Fruit fly (Drosophila melanogaster) whole organism, prepupa: ENCODE data around the gene CG31975.
A peak's percentile ranks its signal among the peaks of the same experiment; 100 is the strongest.

Source experiments
- CG10631 ChIP-seq: fragments of 200-800 bp; sonication (Bioruptor generic); optimal IDR thresholded peaks from 2 replicates; lab custom pipeline; 2016; ENCODE audit warnings: missing biosample characterization, missing genetic modification characterization
- CG10669 ChIP-seq: fragments of 200-800 bp; sonication (Bioruptor generic); optimal IDR thresholded peaks from 3 replicates; lab custom pipeline; 2018; ENCODE audit warnings: missing biosample characterization, mild to moderate bottlenecking, missing genetic modification characterization, moderate library complexity
- CG11294 ChIP-seq: fragments of 200-800 bp; sonication (Bioruptor generic); IDR thresholded peaks from 2 replicates; pipeline ENCODE4 v1.3.6; 2022; ENCODE audit warnings: missing biosample characterization, missing genetic modification characterization
- CG11762 ChIP-seq: fragments of 200-800 bp; sonication (Bioruptor generic); optimal IDR thresholded peaks from 3 replicates; lab custom pipeline; 2016; ENCODE audit warnings: missing biosample characterization, missing genetic modification characterization; ENCODE audit not compliant: insufficient read depth
- CG11902 ChIP-seq: fragments of 200-800 bp; sonication (Bioruptor generic); optimal IDR thresholded peaks from 3 replicates; lab custom pipeline; 2016; ENCODE audit warnings: missing biosample characterization, missing genetic modification characterization
- CG1621 ChIP-seq: fragments of 200-800 bp; sonication (Bioruptor generic); optimal IDR thresholded peaks from 3 replicates; lab custom pipeline; 2018; ENCODE audit warnings: missing biosample characterization, mild to moderate bottlenecking, missing genetic modification characterization
- CG3032 ChIP-seq: fragments of 200-800 bp; optimal IDR thresholded peaks from 2 replicates; lab custom pipeline; 2019; ENCODE audit warnings: missing biosample characterization, mild to moderate bottlenecking, missing genetic modification characterization, moderate library complexity
- CG31627 ChIP-seq: fragments of 200-800 bp; sonication (Bioruptor generic); optimal IDR thresholded peaks from 3 replicates; lab custom pipeline; 2016; ENCODE audit warnings: missing biosample characterization, missing genetic modification characterization
- CG32006 ChIP-seq: fragments of 200-800 bp; sonication (Bioruptor generic); optimal IDR thresholded peaks from 3 replicates; lab custom pipeline; 2017; ENCODE audit warnings: missing biosample characterization, mild to moderate bottlenecking, missing genetic modification characterization
- CG34406 ChIP-seq: fragments of 200-800 bp; sonication (Bioruptor generic); optimal IDR thresholded peaks from 3 replicates; lab custom pipeline; 2016; ENCODE audit warnings: missing biosample characterization, missing genetic modification characterization
- CG4318 ChIP-seq: fragments of 200-800 bp; sonication (Bioruptor generic); optimal IDR thresholded peaks from 3 replicates; lab custom pipeline; 2017; ENCODE audit warnings: missing biosample characterization, mild to moderate bottlenecking, missing genetic modification characterization
- CG6163 ChIP-seq: fragments of 200-800 bp; sonication (Bioruptor generic); IDR thresholded peaks from 3 replicates; pipeline ENCODE4 v1.3.6; 2022; ENCODE audit warnings: missing biosample characterization, missing genetic modification characterization
- CG6854 ChIP-seq: fragments of 200-800 bp; sonication (Bioruptor generic); optimal IDR thresholded peaks from 2 replicates; lab custom pipeline; 2017; ENCODE audit warnings: missing biosample characterization, mild to moderate bottlenecking, missing genetic modification characterization
- CG7368 ChIP-seq: fragments of 200-800 bp; sonication (Bioruptor generic); optimal IDR thresholded peaks from 3 replicates; lab custom pipeline; 2016; ENCODE audit warnings: missing biosample characterization, missing genetic modification characterization
- CG8119 ChIP-seq: fragments of 200-800 bp; sonication (Bioruptor generic); IDR thresholded peaks from 3 replicates; pipeline ENCODE4 v1.3.6; 2022; ENCODE audit warnings: missing biosample characterization, missing genetic modification characterization
- CG8319 ChIP-seq: fragments of 200-800 bp; sonication (Bioruptor generic); optimal IDR thresholded peaks from 3 replicates; lab custom pipeline; 2016; ENCODE audit warnings: missing biosample characterization, missing genetic modification characterization
- CG8632 ChIP-seq: fragments of 200-800 bp; sonication (Bioruptor generic); optimal IDR thresholded peaks from 3 replicates; lab custom pipeline; 2016; ENCODE audit warnings: missing biosample characterization, missing genetic modification characterization
- CG9139 ChIP-seq: fragments of 200-800 bp; sonication (Bioruptor generic); optimal IDR thresholded peaks from 3 replicates; lab custom pipeline; 2017; ENCODE audit warnings: missing biosample characterization, mild to moderate bottlenecking, missing genetic modification characterization
- Eip75B ChIP-seq: fragments of 200-800 bp; sonication (Bioruptor generic); optimal IDR thresholded peaks from 3 replicates; lab custom pipeline; 2016; ENCODE audit warnings: missing biosample characterization, missing genetic modification characterization
- Eip78C ChIP-seq: fragments of 200-800 bp; sonication (Bioruptor generic); peaks from one replicate; lab custom pipeline; 2016; ENCODE audit warnings: missing biosample characterization, missing genetic modification characterization
- Ets21C ChIP-seq: fragments of 200-800 bp; sonication (Bioruptor generic); optimal IDR thresholded peaks from 3 replicates; lab custom pipeline; 2016; ENCODE audit warnings: missing biosample characterization, missing genetic modification characterization
- Ets96B ChIP-seq: fragments of 200-800 bp; optimal IDR thresholded peaks from 2 replicates; lab custom pipeline; 2019; ENCODE audit warnings: missing biosample characterization, mild to moderate bottlenecking, missing genetic modification characterization, moderate library complexity
- Gug ChIP-seq: fragments of 200-800 bp; sonication (Bioruptor generic); IDR thresholded peaks from 2 replicates; pipeline ENCODE4 v1.3.6; 2022; ENCODE audit warnings: missing biosample characterization, missing genetic modification characterization
- Hr38 ChIP-seq: sonication (Bioruptor generic); optimal IDR thresholded peaks from 2 replicates; lab custom pipeline; 2016; ENCODE audit warnings: missing biosample characterization, missing genetic modification characterization
- Hr39 ChIP-seq: fragments of 200-800 bp; sonication (Bioruptor generic); optimal IDR thresholded peaks from 2 replicates; lab custom pipeline; 2016; ENCODE audit warnings: missing biosample characterization, missing genetic modification characterization
- Lpt ChIP-seq: fragments of 200-800 bp; sonication (Bioruptor generic); optimal IDR thresholded peaks from 3 replicates; lab custom pipeline; 2016; ENCODE audit warnings: missing biosample characterization, missing genetic modification characterization
- OdsH ChIP-seq: fragments of 200-800 bp; sonication (Bioruptor generic); optimal IDR thresholded peaks from 3 replicates; lab custom pipeline; 2016; ENCODE audit warnings: missing biosample characterization, missing genetic modification characterization
- Smox ChIP-seq: fragments of 200-800 bp; sonication (Bioruptor generic); optimal IDR thresholded peaks from 3 replicates; lab custom pipeline; 2016; ENCODE audit warnings: missing biosample characterization, missing genetic modification characterization
- Sox102F ChIP-seq: fragments of 200-800 bp; sonication (Bioruptor generic); optimal IDR thresholded peaks from 2 replicates; lab custom pipeline; 2016; ENCODE audit warnings: missing biosample characterization, mild to moderate bottlenecking, missing genetic modification characterization
- Sox14 ChIP-seq: fragments of 200-800 bp; sonication (Bioruptor generic); optimal IDR thresholded peaks from 3 replicates; lab custom pipeline; 2016; ENCODE audit warnings: missing biosample characterization, missing genetic modification characterization
- acj6 ChIP-seq: fragments of 200-800 bp; sonication (Bioruptor generic); optimal IDR thresholded peaks from 3 replicates; lab custom pipeline; 2016; ENCODE audit warnings: missing biosample characterization, missing genetic modification characterization
- dsx ChIP-seq: fragments of 200-800 bp; optimal IDR thresholded peaks from 3 replicates; lab custom pipeline; 2019; ENCODE audit warnings: missing biosample characterization, mild to moderate bottlenecking, missing genetic modification characterization, moderate library complexity; ENCODE audit not compliant: poor library complexity, severe bottlenecking
- eg ChIP-seq: fragments of 200-800 bp; sonication (Bioruptor generic); IDR thresholded peaks from 3 replicates; pipeline ENCODE4 v1.3.6; 2022; ENCODE audit warnings: missing biosample characterization, missing genetic modification characterization
- fd59A ChIP-seq: fragments of 200-800 bp; sonication (Bioruptor generic); optimal IDR thresholded peaks from 2 replicates; lab custom pipeline; 2017; ENCODE audit warnings: missing biosample characterization, mild to moderate bottlenecking, missing genetic modification characterization, missing genetic modification reagents
- fkh ChIP-seq: fragments of 200-800 bp; sonication (Bioruptor generic); optimal IDR thresholded peaks from 3 replicates; lab custom pipeline; 2017; ENCODE audit warnings: missing biosample characterization, mild to moderate bottlenecking, missing genetic modification characterization, moderate library complexity
- lz ChIP-seq: fragments of 200-800 bp; sonication (Bioruptor generic); optimal IDR thresholded peaks from 3 replicates; lab custom pipeline; 2016; ENCODE audit warnings: missing biosample characterization, missing genetic modification characterization
- net ChIP-seq: fragments of 200-800 bp; sonication (Bioruptor generic); optimal IDR thresholded peaks from 3 replicates; lab custom pipeline; 2016; ENCODE audit warnings: missing biosample characterization, missing genetic modification characterization
- salr ChIP-seq, 2 experiments: fragments of 200-800 bp; sonication (Bioruptor generic); optimal IDR thresholded peaks; 3 replicates each; lab custom pipeline; 2016 to 2018; ENCODE audit warnings: missing biosample characterization in 2 of 2, missing genetic modification characterization in 2 of 2, mild to moderate bottlenecking in 1 of 2
- ss ChIP-seq, 2 experiments: fragments of 200-800 bp; sonication (Bioruptor generic); optimal IDR thresholded peaks; 2 replicates in 1 of 2; 3 replicates in 1 of 2; lab custom pipeline; 2017 to 2018; ENCODE audit warnings: mild to moderate bottlenecking in 2 of 2, missing biosample characterization in 2 of 2, missing genetic modification characterization in 2 of 2, moderate library complexity in 1 of 2
- svp ChIP-seq: fragments of 200-800 bp; sonication (Bioruptor generic); peaks from one replicate; lab custom pipeline; 2016; ENCODE audit warnings: missing biosample characterization, missing genetic modification characterization
- vri ChIP-seq: fragments of 200-800 bp; sonication (Bioruptor generic); optimal IDR thresholded peaks from 3 replicates; lab custom pipeline; 2016; ENCODE audit warnings: missing biosample characterization, mild to moderate bottlenecking, missing genetic modification characterization

The CG31975 gene

dm6 chr2L:171499-172250, 30.9 kb upstream of the CG31975 start (continued):
- TF ChIP-seq CG6854 (GFP tag; lab: Kevin White, UChicago), result peak; percentile 2
- peak; percentile 87 for TF ChIP-seq fkh (GFP tag; lab: Kevin White, UChicago)
- TF ChIP-seq CG9139 (GFP tag; lab: Kevin White, UChicago), result peak; percentile 58
- TF ChIP-seq acj6 (GFP tag; lab: Kevin White, UChicago), result peak; percentile 70
- peak; percentile 74 to 76 for TF ChIP-seq ss (GFP tag; optimal IDR thresholded peaks at IDR 0.05; lab: Kevin White, UChicago)
- peak; percentile 51 for TF ChIP-seq CG10631 (GFP tag; lab: Kevin White, UChicago)
- TF ChIP-seq CG6163 (GFP tag; lab: Robert Waterston, UW), result no peak
- TF ChIP-seq Eip75B, result peak; percentile 61
- peak; percentile 77 for TF ChIP-seq Lpt (GFP tag; lab: Kevin White, UChicago)
- peak; percentile 59 for TF ChIP-seq net (GFP tag; lab: Kevin White, UChicago)
- TF ChIP-seq Sox102F, result no peak
- TF ChIP-seq CG7368 (GFP tag; lab: Kevin White, UChicago), result peak; percentile 21
- peak; percentile 48 for TF ChIP-seq Sox14 (GFP tag; lab: Kevin White, UChicago)
- TF ChIP-seq CG1621, result peak; percentile 27
- TF ChIP-seq Hr38, result no peak
- TF ChIP-seq lz (GFP tag; lab: Kevin White, UChicago), result peak; percentile 45
- no peak for TF ChIP-seq svp (GFP tag; lab: Kevin White, UChicago)
- TF ChIP-seq CG11762 (GFP tag; lab: Kevin White, UChicago), result peak; percentile 23
- peak; percentile 46 for TF ChIP-seq Hr39
- no peak for TF ChIP-seq Gug (GFP tag; lab: Robert Waterston, UW)
- peak; percentile 34 for TF ChIP-seq CG8632 (GFP tag; lab: Kevin White, UChicago)
- no peak for TF ChIP-seq fd59A (GFP tag; lab: Kevin White, UChicago)
- no peak for TF ChIP-seq Ets21C (GFP tag; lab: Kevin White, UChicago)
- peak; percentile 84 for TF ChIP-seq Eip78C (GFP tag; lab: Kevin White, UChicago)
- TF ChIP-seq CG11902 (GFP tag; lab: Kevin White, UChicago), result peak; percentile 26
- no peak; the same call in 2 of the 3 replicates for TF ChIP-seq eg (GFP tag; lab: Robert Waterston, UW)
- TF ChIP-seq dsx (GFP tag; lab: Kevin White, UChicago), result peak; percentile 53
- peak; percentile 52 for TF ChIP-seq Smox
- TF ChIP-seq CG34406 (GFP tag; lab: Kevin White, UChicago), result peak; percentile 50
- peak; percentile 85; the same call in 2 of the 3 replicates for TF ChIP-seq CG8119 (GFP tag; lab: Robert Waterston, UW)
- TF ChIP-seq CG4318 (GFP tag; lab: Kevin White, UChicago), result peak; percentile 73
- peak; percentile 7 for TF ChIP-seq CG31627 (GFP tag; lab: Kevin White, UChicago)
- TF ChIP-seq CG10669 (GFP tag; lab: Kevin White, UChicago), result no peak
- peak; percentile 81 for TF ChIP-seq OdsH (GFP tag; lab: Kevin White, UChicago)
- peak in 1 of 2 experiments; percentile 76 for TF ChIP-seq salr (GFP tag; optimal IDR thresholded peaks at IDR 0.05; lab: Kevin White, UChicago)
- TF ChIP-seq CG3032, result no peak
- TF ChIP-seq CG11294 (GFP tag; lab: Robert Waterston, UW), result no peak
- TF ChIP-seq CG8319 (GFP tag; lab: Kevin White, UChicago), result no peak
- peak; percentile 37 for TF ChIP-seq Ets96B (tag; lab: Kevin White, UChicago)
- peak; percentile 86 for TF ChIP-seq CG32006

dm6 chr2L:170383-170782, 29.6 kb upstream of the CG31975 start:
- TF ChIP-seq vri (GFP tag; lab: Kevin White, UChicago) (peak; percentile 68), CG32006 (no peak), Eip78C (GFP tag; lab: Kevin White, UChicago) (peak; percentile 52), fkh (GFP tag; lab: Kevin White, UChicago) (peak; percentile 67)
